Worm (Caenorhabditis elegans) whole organism, L4 larva: ENCODE data around the gene F26D2.16.

Experiments used
- ceh-82 ChIP-seq: sonication (generic microtip); optimal IDR thresholded peaks from 2 replicates; lab custom pipeline; 2017; ENCODE audit warnings: missing biosample characterization, missing genetic modification characterization
- skn-1 ChIP-seq: fragments of 150-350 bp; optimal IDR thresholded peaks from 2 replicates; lab custom pipeline; 2014; ENCODE audit warnings: missing biosample characterization, missing genetic modification characterization
- unc-62 ChIP-seq, 3 experiments: fragments of 150-350 bp in 1 of 3; sonication (generic microtip); optimal IDR thresholded peaks in 2 of 3; peaks in 1 of 3; 1 replicate in 1 of 3; 2 replicates in 2 of 3; lab custom pipeline; 2014 to 2017; ENCODE audit warnings: missing biosample characterization in 3 of 3, missing genetic modification characterization in 3 of 3, missing genetic modification reagents in 3 of 3, missing genotype in 1 of 3
- zag-1 ChIP-seq: fragments of 150-350 bp; optimal IDR thresholded peaks from 2 replicates; lab custom pipeline; 2014; ENCODE audit warnings: missing biosample characterization, missing genetic modification characterization

- TF ChIP-seq ceh-82 (tag; lab: Kevin White, UChicago) (no peak), unc-62 (GFP tag; optimal IDR thresholded peaks at IDR 0.05 in 1 of 2; lab: Kevin White, UChicago) (no peak), unc-62 (tag; optimal IDR thresholded peaks at IDR 0.05; lab: Kevin White, UChicago) (no peak), zag-1 (tag; lab: Kevin White, UChicago) (no peak), skn-1 (tag; lab: Kevin White, UChicago) (no peak)
Measured at ce11 chrV:16407663-16408062, 12.0 kb downstream of the F26D2.16 start, which contains the start of gene F26D2.3.
